Worm (Caenorhabditis elegans): ENCODE measurements around the gene vps-16.

The vps-16 gene

DNA sequence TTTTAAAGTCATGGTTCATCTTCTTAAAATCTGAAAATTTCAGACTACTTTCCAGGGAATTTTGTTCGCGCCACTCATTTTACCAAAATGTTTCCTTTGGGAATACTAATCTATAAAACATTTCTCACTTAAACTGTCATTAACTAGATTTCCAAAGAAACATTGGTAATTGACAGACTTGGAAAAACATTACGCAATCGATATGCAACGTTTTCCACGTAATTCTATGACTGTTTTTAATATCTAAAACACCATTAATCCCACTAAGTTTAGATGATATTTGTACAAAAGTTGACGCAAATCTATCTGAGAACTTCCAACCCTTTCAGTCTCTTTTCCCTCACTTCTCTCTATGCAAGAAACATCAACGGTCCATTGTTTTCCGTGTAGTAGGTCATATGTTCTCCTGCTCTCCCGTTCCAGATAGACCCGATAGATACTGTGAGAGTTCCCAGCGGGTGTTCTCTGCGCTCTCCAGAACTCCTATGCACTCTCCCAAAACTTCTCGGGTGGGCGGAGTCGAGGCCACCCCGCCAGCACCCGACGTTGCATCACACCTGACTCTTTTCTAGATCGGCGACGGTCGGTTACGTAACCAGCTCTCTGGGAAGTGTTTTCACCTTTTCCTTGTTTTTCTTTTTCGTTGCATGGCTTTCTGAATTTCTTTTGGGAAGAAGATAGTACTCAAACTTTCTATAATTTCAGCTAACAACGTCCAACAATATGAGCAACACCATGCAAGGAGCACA, 45.4 kb downstream of the vps-16 start, which contains the start of gene zip-8:
Gene zip-8, plus strand, starts transcription at position 700 of the 749 bp plus-strand sequence.
- TF ChIP-seq W03F9.2 (tag; optimal IDR thresholded peaks at IDR 0.05) (no peak), dao-5 (tag; optimal IDR thresholded peaks at IDR 0.05) (no peak), him-1 (tag; optimal IDR thresholded peaks at IDR 0.05) (no peak)

DNA sequence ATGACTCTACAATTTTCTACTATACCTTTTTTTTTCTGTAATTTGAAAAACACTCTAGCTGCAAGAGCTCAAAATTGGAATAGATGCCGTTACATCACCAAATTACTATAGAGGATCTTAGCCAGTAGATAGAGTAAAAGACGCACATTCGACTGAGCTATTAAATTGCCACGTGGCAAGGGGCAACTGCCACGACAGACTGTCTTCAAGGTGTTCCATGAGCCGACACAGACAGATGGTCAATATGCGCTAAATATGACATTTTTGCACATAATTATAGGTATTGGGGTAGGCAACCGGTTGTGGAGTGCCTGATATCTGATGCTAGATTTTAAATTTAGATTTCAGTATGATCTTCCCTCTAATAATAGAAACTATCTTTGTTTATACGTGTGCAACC, 46.4 kb downstream of the vps-16 start:
- TF ChIP-seq him-1 (tag; optimal IDR thresholded peaks at IDR 0.05): no peak
- TF ChIP-seq W03F9.2 (tag; optimal IDR thresholded peaks at IDR 0.05): no peak
- no peak for TF ChIP-seq dao-5 (tag; optimal IDR thresholded peaks at IDR 0.05)

- TF ChIP-seq him-1 (tag; optimal IDR thresholded peaks at IDR 0.05) (no peak), dao-5 (tag; optimal IDR thresholded peaks at IDR 0.05) (no peak), W03F9.2 (tag; optimal IDR thresholded peaks at IDR 0.05) (no peak)
Observed at ce11 chrIII:6482918-6483317, 49.9 kb downstream of the vps-16 start, which contains the start of gene chtb-2. chtb-2 (plus strand) TSS chrIII:6483218.

Data from whole organism, L4/young adult.